Worm (Caenorhabditis elegans) whole organism, young adult: ENCODE results near the gene M116.5.

Source experiments
- B0336.3 ChIP-seq: fragments of 200-800 bp; sonication (Bioruptor generic); IDR thresholded peaks from 2 replicates; pipeline ENCODE4 v1.3.6; 2022; ENCODE audit warnings: missing genetic modification characterization, missing compliant biosample characterization
- C17E4.6 ChIP-seq: fragments of 200-800 bp; sonication (Bioruptor generic); IDR thresholded peaks from 2 replicates; pipeline ENCODE4 v1.3.6; 2022; ENCODE audit warnings: missing genetic modification reagents, missing genetic modification characterization, missing compliant biosample characterization
- D2030.7 ChIP-seq: fragments of 200-800 bp; sonication (Bioruptor generic); IDR thresholded peaks from 2 replicates; pipeline ENCODE4 v1.3.6; 2022; ENCODE audit warnings: missing genetic modification reagents, missing genetic modification characterization, missing compliant biosample characterization
- F10E7.11 ChIP-seq: sonication (generic microtip); optimal IDR thresholded peaks from 2 replicates; lab custom pipeline; 2017; ENCODE audit warnings: mild to moderate bottlenecking, missing genetic modification characterization, moderate library complexity, missing compliant biosample characterization
- F22D6.2 ChIP-seq: sonication (generic microtip); optimal IDR thresholded peaks from 2 replicates; lab custom pipeline; 2016; ENCODE audit warnings: mild to moderate bottlenecking, missing genetic modification characterization, missing compliant biosample characterization
- F23B12.7 ChIP-seq: sonication (generic microtip); optimal IDR thresholded peaks from 2 replicates; lab custom pipeline; 2017; ENCODE audit warnings: missing genetic modification characterization, mild to moderate bottlenecking, missing compliant biosample characterization, antibody characterized with exemption, moderate library complexity; ENCODE audit not compliant: insufficient read depth
- F37B4.10 ChIP-seq: fragments of 200-800 bp; sonication (Bioruptor generic); IDR thresholded peaks from 2 replicates; pipeline ENCODE4 v1.3.6; 2022; ENCODE audit warnings: missing genetic modification characterization, missing compliant biosample characterization
- K12H6.12 ChIP-seq: fragments of 200-800 bp; sonication (Bioruptor generic); optimal IDR thresholded peaks from 2 replicates; lab custom pipeline; 2018; ENCODE audit warnings: mild to moderate bottlenecking, missing genetic modification characterization, missing compliant biosample characterization
- Y56A3A.18 ChIP-seq: fragments of 200-800 bp; sonication (Bioruptor generic); IDR thresholded peaks from 2 replicates; pipeline ENCODE4 v1.3.6; 2022; ENCODE audit warnings: missing genetic modification reagents, missing genetic modification characterization, missing compliant biosample characterization
- ZK185.1 ChIP-seq: sonication (generic microtip); optimal IDR thresholded peaks from 2 replicates; lab custom pipeline; 2016; ENCODE audit warnings: mild to moderate bottlenecking, missing genetic modification characterization, missing compliant biosample characterization; ENCODE audit not compliant: poor library complexity, severe bottlenecking
- aptf-2 ChIP-seq: fragments of 200-800 bp; sonication (Bioruptor generic); conservative IDR thresholded peaks from 2 replicates; pipeline ENCODE4 v1.3.6; 2022; ENCODE audit warnings: missing genetic modification reagents, missing genetic modification characterization, missing compliant biosample characterization
- attf-5 ChIP-seq: fragments of 200-800 bp; sonication (Bioruptor generic); optimal IDR thresholded peaks from 2 replicates; lab custom pipeline; 2018; ENCODE audit warnings: mild to moderate bottlenecking, missing genetic modification characterization, missing compliant biosample characterization
- attf-6 ChIP-seq: fragments of 200-800 bp; sonication (Bioruptor generic); IDR thresholded peaks from 2 replicates; pipeline ENCODE4 v1.3.6; 2022; ENCODE audit warnings: missing genetic modification reagents, missing genetic modification characterization, missing compliant biosample characterization
- cebp-1 ChIP-seq, 2 experiments: fragments of 200-800 bp in 1 of 2; sonication (Bioruptor generic) in 1 of 2; sonication (generic microtip) in 1 of 2; IDR thresholded peaks in 1 of 2; optimal IDR thresholded peaks in 1 of 2; 2 replicates each; pipeline versions ENCODE4 v1.3.6 to Lab custom; 2017 to 2022; ENCODE audit warnings: missing compliant biosample characterization in 2 of 2, missing genetic modification characterization in 2 of 2, mild to moderate bottlenecking in 1 of 2, missing genetic modification reagents in 1 of 2, moderate library complexity in 1 of 2
- ceh-100 ChIP-seq: fragments of 200-800 bp; sonication (Bioruptor generic); IDR thresholded peaks from 2 replicates; pipeline ENCODE4 v1.3.6; 2022; ENCODE audit warnings: missing genetic modification reagents, missing genetic modification characterization, missing compliant biosample characterization
- ceh-79 ChIP-seq: sonication (generic microtip); optimal IDR thresholded peaks from 2 replicates; lab custom pipeline; 2017; ENCODE audit warnings: mild to moderate bottlenecking, missing genetic modification characterization, missing compliant biosample characterization
- chd-7 ChIP-seq: sonication (generic microtip); optimal IDR thresholded peaks from 2 replicates; lab custom pipeline; 2016; ENCODE audit warnings: mild to moderate bottlenecking, missing genetic modification characterization, moderate library complexity, missing compliant biosample characterization
- die-1 ChIP-seq: sonication (generic microtip); optimal IDR thresholded peaks from 2 replicates; lab custom pipeline; 2016; ENCODE audit warnings: missing genotype, mild to moderate bottlenecking, missing genetic modification characterization, missing compliant biosample characterization
- efl-1 ChIP-seq: fragments of 150-350 bp; optimal IDR thresholded peaks from 2 replicates; lab custom pipeline; 2014; ENCODE audit warnings: missing biosample characterization, missing genetic modification reagents, missing genetic modification characterization
- egl-44 ChIP-seq: fragments of 200-800 bp; sonication (Bioruptor generic); IDR thresholded peaks from 2 replicates; pipeline ENCODE4 v1.3.6; 2022; ENCODE audit warnings: missing genetic modification reagents, missing genetic modification characterization, missing compliant biosample characterization
- gei-17 ChIP-seq: fragments of 200-800 bp; sonication (Bioruptor generic); optimal IDR thresholded peaks from 2 replicates; lab custom pipeline; 2018; ENCODE audit warnings: mild to moderate bottlenecking, missing genetic modification characterization, missing compliant biosample characterization
- hmg-1.2 ChIP-seq: fragments of 200-800 bp; sonication (Bioruptor generic); IDR thresholded peaks from 2 replicates; pipeline ENCODE4 v1.3.6; 2022; ENCODE audit warnings: missing genetic modification reagents, missing genetic modification characterization, missing compliant biosample characterization
- hrde-1 ChIP-seq: sonication (generic microtip); optimal IDR thresholded peaks from 2 replicates; lab custom pipeline; 2016; ENCODE audit warnings: missing genetic modification characterization, mild to moderate bottlenecking, missing compliant biosample characterization, moderate library complexity, missing genotype, missing genetic modification reagents, borderline replicate concordance
- lag-1 ChIP-seq: fragments of 200-800 bp; sonication (Bioruptor generic); IDR thresholded peaks from 2 replicates; pipeline ENCODE4 v1.3.6; 2022; ENCODE audit warnings: missing genetic modification reagents, missing genetic modification characterization, missing compliant biosample characterization
- let-526 ChIP-seq: fragments of 200-800 bp; sonication (Bioruptor generic); IDR thresholded peaks from 2 replicates; pipeline ENCODE4 v1.3.6; 2022; ENCODE audit warnings: missing genetic modification reagents, missing genetic modification characterization, missing compliant biosample characterization
- let-607 ChIP-seq, 2 experiments: fragments of 200-800 bp in 1 of 2; sonication (Bioruptor generic) in 1 of 2; sonication (generic microtip) in 1 of 2; optimal IDR thresholded peaks; 2 replicates each; lab custom pipeline; 2016 to 2018; ENCODE audit warnings: mild to moderate bottlenecking in 2 of 2, missing compliant biosample characterization in 2 of 2, missing genetic modification characterization in 2 of 2, moderate library complexity in 2 of 2, missing genotype in 1 of 2
- lsl-1 ChIP-seq: fragments of 200-800 bp; sonication (Bioruptor generic); optimal IDR thresholded peaks from 2 replicates; lab custom pipeline; 2018; ENCODE audit warnings: mild to moderate bottlenecking, missing genetic modification characterization, moderate library complexity, missing compliant biosample characterization
- lsy-27 ChIP-seq: sonication (generic microtip); optimal IDR thresholded peaks from 2 replicates; lab custom pipeline; 2017; ENCODE audit warnings: missing genetic modification characterization, mild to moderate bottlenecking, missing compliant biosample characterization, antibody characterized with exemption, missing genotype, borderline replicate concordance; ENCODE audit not compliant: insufficient read depth
- madf-6 ChIP-seq: fragments of 200-800 bp; sonication (Bioruptor generic); IDR thresholded peaks from 2 replicates; pipeline ENCODE4 v1.3.6; 2022; ENCODE audit warnings: missing genetic modification reagents, missing genetic modification characterization, missing compliant biosample characterization
- mes-4 ChIP-seq: sonication (generic microtip); optimal IDR thresholded peaks from 2 replicates; lab custom pipeline; 2016; ENCODE audit warnings: missing genotype, missing genetic modification characterization, missing compliant biosample characterization
- nhr-80 ChIP-seq: sonication (generic microtip); optimal IDR thresholded peaks from 2 replicates; lab custom pipeline; 2016; ENCODE audit warnings: missing genetic modification characterization, missing compliant biosample characterization
- pbrm-1 ChIP-seq: fragments of 200-800 bp; sonication (Bioruptor generic); IDR thresholded peaks from 2 replicates; pipeline ENCODE4 v1.3.6; 2022; ENCODE audit warnings: missing genetic modification reagents, missing genetic modification characterization, missing compliant biosample characterization
- pha-4 ChIP-seq: fragments of 150-350 bp; sonication (generic microtip); optimal IDR thresholded peaks from 2 replicates; lab custom pipeline; 2014; ENCODE audit warnings: missing biosample characterization, missing genetic modification reagents, missing genetic modification characterization
- rcor-1 ChIP-seq: fragments of 200-800 bp; sonication (Bioruptor generic); IDR thresholded peaks from 2 replicates; pipeline ENCODE4 v1.3.6; 2022; ENCODE audit warnings: missing genetic modification reagents, missing genetic modification characterization, missing compliant biosample characterization
- repo-1 ChIP-seq: sonication (generic microtip); optimal IDR thresholded peaks from 2 replicates; lab custom pipeline; 2017; ENCODE audit warnings: mild to moderate bottlenecking, missing genetic modification characterization, missing compliant biosample characterization
- snpc-1.3 ChIP-seq: sonication (generic microtip); optimal IDR thresholded peaks from 2 replicates; lab custom pipeline; 2017; ENCODE audit warnings: missing genetic modification characterization, mild to moderate bottlenecking, missing compliant biosample characterization, antibody characterized with exemption, moderate library complexity, missing genotype, missing genetic modification reagents; ENCODE audit not compliant: insufficient read depth
- snpc-4 ChIP-seq, 5 experiments: fragments of 150-350 bp in 1 of 5; sonication (generic microtip) in 4 of 5; optimal IDR thresholded peaks; 2 replicates each; lab custom pipeline; 2014 to 2018; ENCODE audit warnings: missing genetic modification characterization in 5 of 5, missing biosample characterization in 3 of 5, antibody characterized with exemption in 2 of 5, mild to moderate bottlenecking in 2 of 5, missing compliant biosample characterization in 2 of 5, missing genotype in 2 of 5, moderate library complexity in 2 of 5, missing genetic modification reagents in 1 of 5
- tbp1 ChIP-seq: fragments of 200-800 bp; sonication (Bioruptor generic); optimal IDR thresholded peaks from 2 replicates; lab custom pipeline; 2018; ENCODE audit warnings: mild to moderate bottlenecking, missing genetic modification characterization, missing compliant biosample characterization
- tlf-1 ChIP-seq: fragments of 200-800 bp; sonication (Bioruptor generic); optimal IDR thresholded peaks from 2 replicates; lab custom pipeline; 2018; ENCODE audit warnings: mild to moderate bottlenecking, missing genetic modification characterization, missing compliant biosample characterization
- unc-62 ChIP-seq: fragments of 150-350 bp; optimal IDR thresholded peaks from 2 replicates; lab custom pipeline; 2014; ENCODE audit warnings: missing biosample characterization, missing genetic modification reagents, missing genetic modification characterization
- zim-3 ChIP-seq: sonication (generic microtip); optimal IDR thresholded peaks from 2 replicates; lab custom pipeline; 2017; ENCODE audit warnings: mild to moderate bottlenecking, missing genetic modification characterization, moderate library complexity, missing compliant biosample characterization
- ztf-22 ChIP-seq: fragments of 200-800 bp; sonication (Bioruptor generic); optimal IDR thresholded peaks from 2 replicates; lab custom pipeline; 2018; ENCODE audit warnings: mild to moderate bottlenecking, missing genetic modification characterization, moderate library complexity, missing compliant biosample characterization
- ztf-25 ChIP-seq: fragments of 200-800 bp; sonication (Bioruptor generic); IDR thresholded peaks from 2 replicates; pipeline ENCODE4 v1.3.6; 2022; ENCODE audit warnings: missing genetic modification reagents, missing genetic modification characterization, missing compliant biosample characterization
- ztf-26 ChIP-seq: sonication (generic microtip); optimal IDR thresholded peaks from 2 replicates; lab custom pipeline; 2017; ENCODE audit warnings: missing genetic modification characterization, missing compliant biosample characterization

M116.5 gene

ce11 chrIV:8380266-8380850 lies 40.5 kb downstream of the M116.5 start:
- TF ChIP-seq ztf-22 (GFP tag; lab: Kevin White, UChicago) (no peak), die-1 (tag; lab: Kevin White, UChicago) (no peak), Y56A3A.18 (GFP tag; lab: Robert Waterston, UW) (no peak), egl-44 (GFP tag; lab: Robert Waterston, UW) (no peak), let-607 (tag; optimal IDR thresholded peaks at IDR 0.05; lab: Kevin White, UChicago) (peak in 1 of 2 experiments; percentile 40), repo-1 (tag; lab: Kevin White, UChicago) (no peak), hrde-1 (no peak), mes-4 (no peak), F22D6.2 (tag; lab: Kevin White, UChicago) (no peak), gei-17 (GFP tag; lab: Kevin White, UChicago) (no peak), snpc-1.3 (tag; lab: Kevin White, UChicago) (no peak), lsy-27 (no peak), ceh-79 (tag; lab: Kevin White, UChicago) (no peak), chd-7 (tag; lab: Kevin White, UChicago) (no peak), attf-6 (GFP tag; lab: Robert Waterston, UW) (no peak), let-526 (no peak), K12H6.12 (tag; lab: Kevin White, UChicago) (no peak), nhr-80 (tag; lab: Kevin White, UChicago) (peak; percentile 93), C17E4.6 (GFP tag; lab: Robert Waterston, UW) (no peak), unc-62 (peak; percentile 54), F10E7.11 (tag; lab: Kevin White, UChicago) (no peak), ceh-100 (GFP tag; lab: Robert Waterston, UW) (no peak), F37B4.10 (GFP tag; lab: Robert Waterston, UW) (no peak), tbp1 (peak; percentile 24), lsl-1 (no peak), ztf-26 (no peak)

ce11 chrIV:8379683-8380082 lies 41.2 kb downstream of the M116.5 start, which contains the start of gene praf-3:
praf-3 (plus strand) TSS chrIV:8379983.
- TF ChIP-seq zim-3 (tag; lab: Kevin White, UChicago), result no peak
- TF ChIP-seq lag-1 (GFP tag; lab: Robert Waterston, UW), result no peak
- TF ChIP-seq ceh-79 (tag; lab: Kevin White, UChicago), result no peak
- no peak for TF ChIP-seq tlf-1 (GFP tag; lab: Kevin White, UChicago)
- TF ChIP-seq pha-4, result no peak
- no peak for TF ChIP-seq D2030.7 (GFP tag; lab: Robert Waterston, UW)
- no peak for TF ChIP-seq ztf-25 (GFP tag; lab: Robert Waterston, UW)
- no peak for TF ChIP-seq ZK185.1 (tag; lab: Kevin White, UChicago)

- TF ChIP-seq pha-4, result no peak
- TF ChIP-seq cebp-1 (GFP tag; IDR thresholded peaks at IDR 0.05; lab: Robert Waterston, UW), result peak; percentile 63; the same call in 1 of the 2 replicates
- peak; percentile 75 for TF ChIP-seq cebp-1 (tag; optimal IDR thresholded peaks at IDR 0.05; lab: Kevin White, UChicago)
- TF ChIP-seq lsl-1, result peak; percentile 28
- TF ChIP-seq F23B12.7 (tag; lab: Kevin White, UChicago), result peak; percentile 40
- peak; percentile 55 for TF ChIP-seq tbp1
- no peak for TF ChIP-seq efl-1
- no peak for TF ChIP-seq unc-62
- TF ChIP-seq madf-6 (GFP tag; lab: Robert Waterston, UW), result peak; percentile 50; the same call in 1 of the 2 replicates
- TF ChIP-seq attf-5 (GFP tag; lab: Kevin White, UChicago), result peak; percentile 75
- TF ChIP-seq hmg-1.2, result peak; percentile 34; the same call in 1 of the 2 replicates
- no peak for TF ChIP-seq snpc-4 (GFP tag; optimal IDR thresholded peaks at IDR 0.05; lab: Kevin White, UChicago)
- TF ChIP-seq snpc-4 (tag; optimal IDR thresholded peaks at IDR 0.05; lab: Kevin White, UChicago), result peak in 2 of 4 experiments; percentile 53 to 80
- TF ChIP-seq aptf-2 (GFP tag; lab: Robert Waterston, UW), result no peak
- TF ChIP-seq B0336.3 (GFP tag; lab: Robert Waterston, UW), result no peak
- TF ChIP-seq rcor-1, result peak; percentile 51; the same call in 1 of the 2 replicates
- TF ChIP-seq pbrm-1 (GFP tag; lab: Robert Waterston, UW), result peak; percentile 27; the same call in 1 of the 2 replicates
Measured at ce11 chrIV:8379278-8379677, 41.6 kb downstream of the M116.5 start, which contains the start of gene nap-1. nap-1 (minus strand) TSS chrIV:8379319.
